Worm (Caenorhabditis elegans): ENCODE measurements around the gene sri-73.

DNA sequence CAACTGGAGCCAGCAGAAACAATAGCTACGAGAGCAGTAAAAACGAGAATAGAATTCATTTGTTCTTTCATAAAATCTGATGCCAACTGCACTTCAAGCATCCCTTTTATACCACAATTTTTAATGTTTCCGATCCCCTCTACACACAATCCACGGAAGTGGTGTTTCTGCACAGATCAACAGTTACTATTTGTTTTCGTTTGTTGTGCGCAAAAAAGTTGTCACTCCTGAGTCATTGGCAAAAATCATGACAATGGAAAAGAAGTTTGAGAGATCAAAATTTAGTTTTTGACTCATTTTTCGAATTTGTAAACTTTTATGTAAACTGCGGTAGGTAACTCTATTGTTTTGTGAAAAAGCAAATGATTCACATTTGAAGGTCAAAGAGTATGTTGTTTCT, 38.2 kb upstream of the sri-73 start, which contains the start of gene srlf-37:
- TF ChIP-seq mbf-1 (tag; optimal IDR thresholded peaks at IDR 0.05), result no peak
- no peak for TF ChIP-seq unc-62 (GFP tag; optimal IDR thresholded peaks at IDR 0.05)
- TF ChIP-seq ama-1 (optimal IDR thresholded peaks at IDR 0.05), result no peak
- no peak for TF ChIP-seq snpc-4 (tag; optimal IDR thresholded peaks at IDR 0.05)

Measured in whole organism, L2 larva.